Fruit fly (Drosophila melanogaster) whole organism, embryonic: ENCODE measurements around the gene nod.
A peak's percentile ranks its signal among the peaks of the same experiment; 100 is the strongest.

Experiments
- CG10462 ChIP-seq: fragments of 200-800 bp; sonication (Bioruptor generic); optimal IDR thresholded peaks from 2 replicates; lab custom pipeline; 2016; ENCODE audit warnings: missing biosample characterization, missing genetic modification characterization
- CG10565 ChIP-seq: fragments of 200-800 bp; sonication (Bioruptor generic); optimal IDR thresholded peaks from 3 replicates; lab custom pipeline; 2016; ENCODE audit warnings: missing biosample characterization, mild to moderate bottlenecking, missing genetic modification characterization
- CG10979 ChIP-seq: fragments of 200-800 bp; sonication (Bioruptor generic); optimal IDR thresholded peaks from 2 replicates; lab custom pipeline; 2018; ENCODE audit warnings: missing biosample characterization, mild to moderate bottlenecking, missing genetic modification characterization, moderate library complexity
- CG11456 ChIP-seq: fragments of 200-800 bp; sonication (Bioruptor generic); IDR thresholded peaks from 3 replicates; pipeline ENCODE4 v1.3.6; 2022; ENCODE audit warnings: missing biosample characterization, missing genetic modification characterization
- CG12299 ChIP-seq: fragments of 200-800 bp; sonication (Bioruptor generic); optimal IDR thresholded peaks from 2 replicates; lab custom pipeline; 2018; ENCODE audit warnings: missing biosample characterization, mild to moderate bottlenecking, missing genetic modification characterization
- CG14710 ChIP-seq: fragments of 200-800 bp; sonication (Bioruptor generic); optimal IDR thresholded peaks from 3 replicates; lab custom pipeline; 2019; ENCODE audit warnings: missing biosample characterization, mild to moderate bottlenecking, missing genetic modification characterization, moderate library complexity
- CG15601 ChIP-seq: fragments of 200-800 bp; sonication (Bioruptor generic); optimal IDR thresholded peaks from 3 replicates; lab custom pipeline; 2019; ENCODE audit warnings: missing biosample characterization, mild to moderate bottlenecking, missing genetic modification characterization, moderate library complexity
- CG1603 ChIP-seq: fragments of 200-800 bp; sonication (Bioruptor generic); optimal IDR thresholded peaks from 2 replicates; lab custom pipeline; 2019; ENCODE audit warnings: missing biosample characterization, mild to moderate bottlenecking, missing genetic modification characterization, moderate library complexity
- CG18011 ChIP-seq: fragments of 200-800 bp; sonication (Bioruptor generic); optimal IDR thresholded peaks from 2 replicates; lab custom pipeline; 2017; ENCODE audit warnings: missing biosample characterization, missing genetic modification characterization, mild to moderate bottlenecking, moderate library complexity, missing genotype
- CG2678 ChIP-seq: fragments of 200-800 bp; sonication (Bioruptor generic); optimal IDR thresholded peaks from 3 replicates; lab custom pipeline; 2019; ENCODE audit warnings: missing biosample characterization, mild to moderate bottlenecking, missing genetic modification characterization, moderate library complexity
- CG31365 ChIP-seq: fragments of 200-800 bp; sonication (Bioruptor generic); optimal IDR thresholded peaks from 2 replicates; lab custom pipeline; 2018; ENCODE audit warnings: missing biosample characterization, mild to moderate bottlenecking, missing genetic modification characterization
- CG32772 ChIP-seq: fragments of 200-800 bp; sonication (Bioruptor generic); IDR thresholded peaks from 2 replicates; pipeline ENCODE4 v1.3.6; 2022; ENCODE audit warnings: missing biosample characterization, missing genetic modification characterization
- CG6791 ChIP-seq: fragments of 200-800 bp; sonication (Bioruptor generic); IDR thresholded peaks from 3 replicates; pipeline ENCODE4 v1.3.6; 2022; ENCODE audit warnings: missing biosample characterization, missing genetic modification characterization; ENCODE audit not compliant: partially characterized antibody
- CG7786 ChIP-seq: fragments of 200-800 bp; sonication (Bioruptor generic); optimal IDR thresholded peaks from 2 replicates; lab custom pipeline; 2016; ENCODE audit warnings: missing biosample characterization, missing genetic modification characterization
- CG7928 ChIP-seq: fragments of 200-800 bp; sonication (Bioruptor generic); optimal IDR thresholded peaks from 2 replicates; lab custom pipeline; 2017; ENCODE audit warnings: missing biosample characterization, mild to moderate bottlenecking, missing genetic modification characterization
- CG8944 ChIP-seq: fragments of 200-800 bp; sonication (Bioruptor generic); optimal IDR thresholded peaks from 3 replicates; lab custom pipeline; 2016; ENCODE audit warnings: missing biosample characterization, missing genetic modification characterization
- CG9817 ChIP-seq: fragments of 200-800 bp; sonication (Bioruptor generic); optimal IDR thresholded peaks from 2 replicates; lab custom pipeline; 2018; ENCODE audit warnings: missing biosample characterization, mild to moderate bottlenecking, missing genetic modification characterization, moderate library complexity
- CTCF ChIP-seq: fragments of 200-800 bp; sonication (Bioruptor generic); optimal IDR thresholded peaks from 2 replicates; lab custom pipeline; 2017; ENCODE audit warnings: missing biosample characterization, mild to moderate bottlenecking, missing genetic modification characterization, moderate library complexity
- Camta ChIP-seq: fragments of 200-800 bp; sonication (Bioruptor generic); optimal IDR thresholded peaks from 2 replicates; lab custom pipeline; 2016; ENCODE audit warnings: missing biosample characterization, missing genetic modification characterization
- Fer3 ChIP-seq: fragments of 200-800 bp; sonication (Bioruptor generic); optimal IDR thresholded peaks from 2 replicates; lab custom pipeline; 2018; ENCODE audit warnings: missing biosample characterization, mild to moderate bottlenecking, missing genetic modification characterization, moderate library complexity
- Hr78 ChIP-seq, 2 experiments: fragments of 200-800 bp in 1 of 2; fragments of >200 bp in 1 of 2; sonication (Bioruptor generic) in 1 of 2; optimal IDR thresholded peaks; 2 replicates each; lab custom pipeline; 2017 to 2019; ENCODE audit warnings: missing biosample characterization in 2 of 2, missing genetic modification characterization in 2 of 2, mild to moderate bottlenecking in 1 of 2, moderate library complexity in 1 of 2
- Kr ChIP-seq: fragments of 200-800 bp; sonication (Bioruptor generic); optimal IDR thresholded peaks from 2 replicates; lab custom pipeline; 2017; ENCODE audit warnings: missing biosample characterization, mild to moderate bottlenecking, missing genetic modification characterization
- Nf-YA ChIP-seq: fragments of 200-800 bp; sonication (Bioruptor generic); IDR thresholded peaks from 2 replicates; pipeline ENCODE4 v1.3.6; 2022; ENCODE audit warnings: missing biosample characterization, missing genetic modification characterization
- Opbp ChIP-seq: fragments of 200-800 bp; sonication (Bioruptor generic); IDR thresholded peaks from 3 replicates; pipeline ENCODE4 v1.3.6; 2022; ENCODE audit warnings: missing biosample characterization, missing genetic modification characterization; ENCODE audit not compliant: partially characterized antibody
- Optix ChIP-seq: fragments of 200-800 bp; sonication (Bioruptor generic); IDR thresholded peaks from 3 replicates; pipeline ENCODE4 v1.3.6; 2022; ENCODE audit warnings: missing biosample characterization, missing genetic modification characterization
- Vsx1 ChIP-seq: fragments of 200-800 bp; sonication (Bioruptor generic); optimal IDR thresholded peaks from 2 replicates; lab custom pipeline; 2017; ENCODE audit warnings: missing biosample characterization, mild to moderate bottlenecking, missing genetic modification characterization, missing genetic modification reagents
- bcd ChIP-seq: fragments of 200-800 bp; sonication (Bioruptor generic); optimal IDR thresholded peaks from 2 replicates; lab custom pipeline; 2017; ENCODE audit warnings: missing biosample characterization, mild to moderate bottlenecking, missing genetic modification characterization
- bigmax ChIP-seq: fragments of 200-800 bp; sonication (Bioruptor generic); optimal IDR thresholded peaks from 2 replicates; lab custom pipeline; 2018; ENCODE audit warnings: missing biosample characterization, mild to moderate bottlenecking, missing genetic modification characterization
- bowl ChIP-seq: fragments of 200-800 bp; sonication (Bioruptor generic); IDR thresholded peaks from 2 replicates; pipeline ENCODE4 v1.3.6; 2022; ENCODE audit warnings: missing biosample characterization, missing genetic modification characterization
- cato ChIP-seq: fragments of 200-800 bp; sonication (Bioruptor generic); optimal IDR thresholded peaks from 2 replicates; lab custom pipeline; 2016; ENCODE audit warnings: missing biosample characterization, missing genetic modification characterization, borderline replicate concordance
- crol ChIP-seq: fragments of 200-800 bp; sonication (Bioruptor generic); IDR thresholded peaks from 2 replicates; pipeline ENCODE4 v1.3.6; 2022; ENCODE audit warnings: missing biosample characterization, missing genetic modification characterization
- da ChIP-seq: fragments of 200-800 bp; sonication (Bioruptor generic); optimal IDR thresholded peaks from 2 replicates; lab custom pipeline; 2016; ENCODE audit warnings: missing biosample characterization, missing genetic modification characterization
- dysf ChIP-seq: fragments of 200-800 bp; sonication (Bioruptor generic); IDR thresholded peaks from 3 replicates; pipeline ENCODE4 v1.3.6; 2022; ENCODE audit warnings: missing biosample characterization, missing genetic modification characterization
- gcm2 ChIP-seq: fragments of 200-800 bp; sonication (Bioruptor generic); optimal IDR thresholded peaks from 2 replicates; lab custom pipeline; 2016; ENCODE audit warnings: missing biosample characterization, missing genetic modification characterization
- grau ChIP-seq: fragments of 200-800 bp; optimal IDR thresholded peaks from 3 replicates; lab custom pipeline; 2019; ENCODE audit warnings: missing biosample characterization, mild to moderate bottlenecking, missing genetic modification characterization, moderate library complexity
- insv ChIP-seq, 2 experiments: fragments of 200-800 bp; sonication (Bioruptor generic); optimal IDR thresholded peaks; 3 replicates each; lab custom pipeline; 2016 to 2018; ENCODE audit warnings: missing biosample characterization in 2 of 2, missing genetic modification characterization in 2 of 2
- klu ChIP-seq: fragments of 200-800 bp; sonication (Bioruptor generic); IDR thresholded peaks from 2 replicates; pipeline ENCODE4 v1.3.6; 2022; ENCODE audit warnings: missing biosample characterization, missing genetic modification characterization
- lab ChIP-seq: fragments of 200-800 bp; sonication (Bioruptor generic); optimal IDR thresholded peaks from 3 replicates; lab custom pipeline; 2017; ENCODE audit warnings: missing biosample characterization, missing genetic modification characterization, mild to moderate bottlenecking, moderate library complexity, missing genetic modification reagents
- lbe ChIP-seq: fragments of 200-800 bp; sonication (Bioruptor generic); optimal IDR thresholded peaks from 2 replicates; lab custom pipeline; 2016; ENCODE audit warnings: missing biosample characterization, mild to moderate bottlenecking, missing genetic modification characterization
- nerfin-2 ChIP-seq: fragments of 200-800 bp; sonication (Bioruptor generic); IDR thresholded peaks from 2 replicates; pipeline ENCODE4 v1.3.6; 2022; ENCODE audit warnings: missing biosample characterization, missing genetic modification characterization; ENCODE audit not compliant: partially characterized antibody
- otp ChIP-seq: fragments of 200-800 bp; sonication (Bioruptor generic); IDR thresholded peaks from 3 replicates; pipeline ENCODE4, ENCODE4 v1.3.6; 2022; ENCODE audit warnings: missing biosample characterization, missing genetic modification characterization
- salm ChIP-seq: fragments of 200-800 bp; sonication (Bioruptor generic); optimal IDR thresholded peaks from 2 replicates; lab custom pipeline; 2018; ENCODE audit warnings: missing biosample characterization, mild to moderate bottlenecking, missing genetic modification characterization
- scrt ChIP-seq: fragments of 200-800 bp; sonication (Bioruptor generic); optimal IDR thresholded peaks from 2 replicates; lab custom pipeline; 2018; ENCODE audit warnings: missing biosample characterization, mild to moderate bottlenecking, missing genetic modification characterization, moderate library complexity
- shn ChIP-seq: fragments of 200-800 bp; sonication (Bioruptor generic); optimal IDR thresholded peaks from 3 replicates; lab custom pipeline; 2016; ENCODE audit warnings: missing biosample characterization, missing genetic modification characterization
- ssp ChIP-seq: fragments of 200-800 bp; sonication (Bioruptor generic); IDR thresholded peaks from 2 replicates; pipeline ENCODE4 v1.3.6; 2022; ENCODE audit warnings: missing biosample characterization, missing genetic modification characterization
- tin ChIP-seq: fragments of 200-800 bp; sonication (Bioruptor generic); optimal IDR thresholded peaks from 3 replicates; lab custom pipeline; 2016; ENCODE audit warnings: missing biosample characterization, missing genetic modification characterization
- unc-4 ChIP-seq: fragments of 200-800 bp; sonication (Bioruptor generic); IDR thresholded peaks from 2 replicates; pipeline ENCODE4 v1.3.6; 2022; ENCODE audit warnings: missing biosample characterization, missing genetic modification characterization; ENCODE audit not compliant: partially characterized antibody
- vnd ChIP-seq: fragments of 200-800 bp; sonication (Bioruptor generic); IDR thresholded peaks from 3 replicates; pipeline ENCODE4 v1.3.6; 2022; ENCODE audit warnings: missing biosample characterization, missing genetic modification characterization; ENCODE audit not compliant: partially characterized antibody
- wor ChIP-seq: fragments of 200-800 bp; sonication (Bioruptor generic); IDR thresholded peaks from 2 replicates; pipeline ENCODE4 v1.3.6; 2022; ENCODE audit warnings: missing biosample characterization, missing genetic modification characterization

nod gene

DNA sequence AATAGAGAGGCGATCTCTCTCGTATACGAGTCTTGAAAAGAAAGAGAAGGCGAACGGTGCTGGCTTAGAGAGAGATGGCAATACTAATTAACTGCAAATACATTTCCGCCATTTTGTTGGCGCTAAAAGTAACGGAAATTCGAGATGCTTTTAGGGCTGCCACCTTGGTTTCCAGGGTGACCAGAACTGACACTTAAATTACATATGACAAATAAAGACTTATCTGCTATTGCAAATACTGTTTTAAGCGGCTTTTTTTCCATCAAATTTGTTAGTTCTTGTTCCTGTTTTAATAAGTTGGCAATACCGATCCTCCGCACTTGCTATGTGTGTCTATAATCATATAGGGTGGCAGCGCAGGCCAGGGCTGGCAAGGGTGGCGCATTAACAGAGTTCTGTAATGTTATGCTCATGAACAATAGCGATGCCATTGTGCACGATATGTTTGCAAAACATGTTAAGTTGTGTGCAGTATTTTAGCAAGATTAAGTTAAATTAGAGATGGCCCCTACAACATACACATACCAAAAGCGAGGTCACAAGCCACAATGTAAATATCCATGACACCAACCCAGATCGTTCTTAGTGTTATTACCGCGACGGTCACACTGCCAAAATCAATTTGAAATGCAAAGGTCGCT is at the start of gene nod (continued):
- peak; percentile 31 for TF ChIP-seq salm (tag; lab: Kevin White, UChicago)
- TF ChIP-seq tin (GFP tag; lab: Kevin White, UChicago) = peak; percentile 64
- TF ChIP-seq bigmax (GFP tag; lab: Kevin White, UChicago) = no peak
- TF ChIP-seq CG31365 (tag; lab: Kevin White, UChicago) = no peak
- no peak for TF ChIP-seq bowl (GFP tag; lab: Robert Waterston, UW)
- peak; percentile 94 for TF ChIP-seq CG7928 (GFP tag; lab: Kevin White, UChicago)
- peak; percentile 35; the same call in 1 of the 2 replicates for TF ChIP-seq Nf-YA (GFP tag; lab: Robert Waterston, UW)
- TF ChIP-seq Optix = peak; percentile 27; the same call in 1 of the 3 replicates
- TF ChIP-seq Opbp (GFP tag; lab: Robert Waterston, UW) = peak; percentile 59; the same call in 1 of the 3 replicates
- TF ChIP-seq gcm2 = peak; percentile 46
- TF ChIP-seq lab = peak; percentile 75
- peak; percentile 26; the same call in 1 of the 2 replicates for TF ChIP-seq ssp
- TF ChIP-seq otp (GFP tag; lab: Robert Waterston, UW) = 0 out of 3 replicates have a peak, but pooled peaks have one; percentile 5
- TF ChIP-seq CG7786 (GFP tag; lab: Kevin White, UChicago) = peak; percentile 61
- peak in 1 of 2 experiments; percentile 22 for TF ChIP-seq insv (GFP tag; optimal IDR thresholded peaks at IDR 0.05; lab: Kevin White, UChicago)
- no peak for TF ChIP-seq CG10565 (GFP tag; lab: Kevin White, UChicago)
- TF ChIP-seq Vsx1 (GFP tag; lab: Kevin White, UChicago) = no peak
- TF ChIP-seq da (GFP tag; lab: Kevin White, UChicago) = no peak
- no peak for TF ChIP-seq scrt
- peak; percentile 56 for TF ChIP-seq CTCF (GFP tag; lab: Kevin White, UChicago)
- TF ChIP-seq cato = peak; percentile 54
- peak; percentile 77 for TF ChIP-seq unc-4 (GFP tag; lab: Robert Waterston, UW)
- no peak for TF ChIP-seq vnd (GFP tag; lab: Robert Waterston, UW)
- TF ChIP-seq wor (GFP tag; lab: Robert Waterston, UW) = peak; percentile 34; the same call in 1 of the 2 replicates
- TF ChIP-seq CG32772 (GFP tag; lab: Robert Waterston, UW) = no peak
- peak; percentile 83 for TF ChIP-seq CG1603 (tag; lab: Kevin White, UChicago)
- peak; percentile 61 for TF ChIP-seq CG9817 (tag; lab: Kevin White, UChicago)
- TF ChIP-seq CG14710 (tag; lab: Kevin White, UChicago) = peak; percentile 71
- peak; percentile 55; the same call in 1 of the 3 replicates for TF ChIP-seq CG6791 (GFP tag; lab: Robert Waterston, UW)
- peak; percentile 67 for TF ChIP-seq shn (GFP tag; lab: Kevin White, UChicago)
- peak; percentile 48 for TF ChIP-seq Fer3 (tag; lab: Kevin White, UChicago)
- TF ChIP-seq CG10462 (GFP tag; lab: Kevin White, UChicago) = peak; percentile 37
- peak; percentile 50 for TF ChIP-seq CG8944 (GFP tag; lab: Kevin White, UChicago)
- TF ChIP-seq CG10979 (tag; lab: Kevin White, UChicago) = peak; percentile 48
- no peak for TF ChIP-seq lbe (GFP tag; lab: Kevin White, UChicago)
- TF ChIP-seq CG11456 (GFP tag; lab: Robert Waterston, UW) = peak; percentile 77; the same call in 2 of the 3 replicates
- TF ChIP-seq bcd = peak; percentile 61
- no peak for TF ChIP-seq CG12299 (tag; lab: Kevin White, UChicago)
- TF ChIP-seq Camta = peak; percentile 27
- no peak for TF ChIP-seq crol
- TF ChIP-seq Kr = no peak
- TF ChIP-seq dysf (GFP tag; lab: Robert Waterston, UW) = peak; percentile 74; the same call in 2 of the 3 replicates
- peak; percentile 60 for TF ChIP-seq grau
- TF ChIP-seq CG15601 (tag; lab: Kevin White, UChicago) = no peak
- peak; percentile 25 for TF ChIP-seq CG18011 (GFP tag; lab: Kevin White, UChicago)
- TF ChIP-seq klu (GFP tag; lab: Robert Waterston, UW) = peak; percentile 34; the same call in 1 of the 2 replicates
- no peak for TF ChIP-seq nerfin-2
- peak; percentile 61 for TF ChIP-seq CG2678 (tag; lab: Kevin White, UChicago)
- no peak for TF ChIP-seq Hr78 (GFP tag; optimal IDR thresholded peaks at IDR 0.05; lab: Kevin White, UChicago)
